Worm (Caenorhabditis elegans) whole organism, L1 larva: ENCODE measurements around the gene ptc-1.

Experiments used
- C04F5.9 ChIP-seq: sonication (generic microtip); optimal IDR thresholded peaks from 2 replicates; lab custom pipeline; 2016; ENCODE audit warnings: missing genetic modification characterization, missing compliant biosample characterization
- Y116A8C.19 ChIP-seq: sonication (generic microtip); optimal IDR thresholded peaks from 2 replicates; lab custom pipeline; 2016; ENCODE audit warnings: missing compliant biosample characterization, missing genetic modification characterization, borderline replicate concordance
- aha-1 ChIP-seq: fragments of 150-350 bp; optimal IDR thresholded peaks from 2 replicates; lab custom pipeline; 2014; ENCODE audit warnings: missing biosample characterization, missing genetic modification characterization
- alr-1 ChIP-seq: fragments of 200-800 bp; sonication (Bioruptor generic); optimal IDR thresholded peaks from 2 replicates; lab custom pipeline; 2018; ENCODE audit warnings: borderline replicate concordance, mild to moderate bottlenecking, missing genetic modification characterization, missing compliant biosample characterization
- aly-2 ChIP-seq: fragments of 150-350 bp; optimal IDR thresholded peaks from 2 replicates; lab custom pipeline; 2014; ENCODE audit warnings: missing biosample characterization, missing genetic modification characterization
- ama-1 ChIP-seq: fragments of 150-350 bp; optimal IDR thresholded peaks from 2 replicates; lab custom pipeline; 2014
- ceh-63 ChIP-seq: fragments of 200-800 bp; sonication (Bioruptor generic); optimal IDR thresholded peaks from 2 replicates; lab custom pipeline; 2018; ENCODE audit warnings: mild to moderate bottlenecking, missing genetic modification characterization, missing compliant biosample characterization
- ceh-82 ChIP-seq, 3 experiments: fragments of 150-350 bp in 1 of 3; sonication (generic microtip) in 2 of 3; optimal IDR thresholded peaks; 2 replicates each; lab custom pipeline; 2014 to 2017; ENCODE audit warnings: missing biosample characterization in 3 of 3, missing genetic modification characterization in 3 of 3
- ceh-88 ChIP-seq: fragments of 200-800 bp; sonication (Bioruptor generic); IDR thresholded peaks from 2 replicates; pipeline ENCODE4 v1.3.6; 2022; ENCODE audit warnings: missing genetic modification characterization, missing compliant biosample characterization
- ceh-90 ChIP-seq: sonication (generic microtip); optimal IDR thresholded peaks from 2 replicates; lab custom pipeline; 2016; ENCODE audit warnings: missing genetic modification characterization, missing compliant biosample characterization
- ces-1 ChIP-seq: fragments of 150-350 bp; optimal IDR thresholded peaks from 2 replicates; lab custom pipeline; 2014; ENCODE audit warnings: missing biosample characterization, missing genetic modification reagents, missing genetic modification characterization
- dsc-1 ChIP-seq: sonication (generic microtip); optimal IDR thresholded peaks from 2 replicates; lab custom pipeline; 2016; ENCODE audit warnings: mild to moderate bottlenecking, missing genetic modification characterization, missing compliant biosample characterization
- efl-3 ChIP-seq: fragments of 200-800 bp; sonication (Bioruptor generic); optimal IDR thresholded peaks from 2 replicates; lab custom pipeline; 2018; ENCODE audit warnings: mild to moderate bottlenecking, missing genetic modification characterization, missing compliant biosample characterization
- egl-27 ChIP-seq, 2 experiments: fragments of 150-350 bp in 1 of 2; sonication (generic microtip); optimal IDR thresholded peaks; 3 replicates each; lab custom pipeline; 2017 to 2018; ENCODE audit warnings: missing biosample characterization in 2 of 2, missing genetic modification characterization in 2 of 2, missing genetic modification reagents in 2 of 2
- fkh-10 ChIP-seq: sonication (generic microtip); optimal IDR thresholded peaks from 2 replicates; lab custom pipeline; 2017; ENCODE audit warnings: missing biosample characterization, missing genetic modification reagents, missing genetic modification characterization
- fos-1 ChIP-seq: fragments of 150-350 bp; optimal IDR thresholded peaks from 2 replicates; lab custom pipeline; 2014; ENCODE audit warnings: missing biosample characterization, missing genetic modification characterization
- grh-1 ChIP-seq: fragments of 200-800 bp; sonication (Bioruptor generic); IDR thresholded peaks from 2 replicates; pipeline ENCODE4 v1.3.6; 2022; ENCODE audit warnings: missing genetic modification reagents, missing genetic modification characterization, missing compliant biosample characterization
- hlh-17 ChIP-seq: fragments of 200-800 bp; sonication (Bioruptor generic); optimal IDR thresholded peaks from 2 replicates; lab custom pipeline; 2018; ENCODE audit warnings: missing genetic modification characterization, mild to moderate bottlenecking, missing compliant biosample characterization, moderate library complexity, borderline replicate concordance
- hpl-2 ChIP-seq: fragments of 150-350 bp; optimal IDR thresholded peaks from 2 replicates; lab custom pipeline; 2014; ENCODE audit warnings: missing biosample characterization, missing genetic modification reagents, missing genetic modification characterization
- isw-1 ChIP-seq: fragments of 200-800 bp; sonication (Bioruptor generic); IDR thresholded peaks from 2 replicates; pipeline ENCODE4 v1.3.6; 2022; ENCODE audit warnings: missing genetic modification characterization, missing compliant biosample characterization
- jun-1 ChIP-seq: fragments of 150-350 bp; optimal IDR thresholded peaks from 2 replicates; lab custom pipeline; 2014; ENCODE audit warnings: missing biosample characterization, missing genetic modification reagents, missing genetic modification characterization
- lin-15B ChIP-seq: fragments of 150-350 bp; sonication (generic microtip); optimal IDR thresholded peaks from 3 replicates; lab custom pipeline; 2014; ENCODE audit warnings: missing biosample characterization, missing genetic modification characterization
- lir-3 ChIP-seq: sonication (generic microtip); optimal IDR thresholded peaks from 2 replicates; lab custom pipeline; 2016; ENCODE audit warnings: mild to moderate bottlenecking, missing genetic modification characterization, moderate library complexity, missing compliant biosample characterization; ENCODE audit not compliant: poor library complexity
- mef-2 ChIP-seq: fragments of 150-350 bp; optimal IDR thresholded peaks from 2 replicates; lab custom pipeline; 2014; ENCODE audit warnings: missing biosample characterization, missing genetic modification characterization
- mep-1 ChIP-seq: fragments of 150-350 bp; optimal IDR thresholded peaks from 2 replicates; lab custom pipeline; 2014; ENCODE audit warnings: missing biosample characterization, missing genetic modification characterization
- nhr-11 ChIP-seq: fragments of 150-350 bp; optimal IDR thresholded peaks from 2 replicates; lab custom pipeline; 2014; ENCODE audit warnings: missing biosample characterization, missing genetic modification characterization
- nhr-12 ChIP-seq: sonication (generic microtip); optimal IDR thresholded peaks from 2 replicates; lab custom pipeline; 2017; ENCODE audit warnings: missing biosample characterization, missing genetic modification characterization
- nhr-237 ChIP-seq: fragments of 150-350 bp; optimal IDR thresholded peaks from 2 replicates; lab custom pipeline; 2014; ENCODE audit warnings: missing biosample characterization, missing genetic modification characterization
- nhr-28 ChIP-seq: fragments of 150-350 bp; optimal IDR thresholded peaks from 2 replicates; lab custom pipeline; 2014; ENCODE audit warnings: missing biosample characterization, missing genetic modification characterization
- nhr-47 ChIP-seq: sonication (generic microtip); optimal IDR thresholded peaks from 2 replicates; lab custom pipeline; 2016; ENCODE audit warnings: mild to moderate bottlenecking, missing genetic modification characterization, moderate library complexity, missing compliant biosample characterization
- nhr-71 ChIP-seq: sonication (generic microtip); optimal IDR thresholded peaks from 2 replicates; lab custom pipeline; 2016; ENCODE audit warnings: mild to moderate bottlenecking, missing genetic modification characterization, moderate library complexity, missing compliant biosample characterization
- nhr-76 ChIP-seq: sonication (generic microtip); optimal IDR thresholded peaks from 2 replicates; lab custom pipeline; 2017; ENCODE audit warnings: missing biosample characterization, missing genetic modification characterization
- nhr-77 ChIP-seq: fragments of 150-350 bp; optimal IDR thresholded peaks from 2 replicates; lab custom pipeline; 2014; ENCODE audit warnings: missing biosample characterization, missing genetic modification characterization
- nhr-85 ChIP-seq: sonication (generic microtip); peaks from one replicate; lab custom pipeline; 2016; ENCODE audit warnings: missing genetic modification characterization, inconsistent platforms, missing compliant biosample characterization
- nhr-90 ChIP-seq: sonication (generic microtip); optimal IDR thresholded peaks from 2 replicates; lab custom pipeline; 2016; ENCODE audit warnings: mild to moderate bottlenecking, missing genetic modification characterization, missing compliant biosample characterization; ENCODE audit not compliant: poor library complexity
- pag-3 ChIP-seq: sonication (generic microtip); optimal IDR thresholded peaks from 2 replicates; lab custom pipeline; 2017; ENCODE audit warnings: missing genetic modification characterization, mild to moderate bottlenecking, missing compliant biosample characterization, antibody characterized with exemption, borderline replicate concordance; ENCODE audit not compliant: insufficient read depth
- pqm-1 ChIP-seq: sonication (generic microtip); optimal IDR thresholded peaks from 3 replicates; lab custom pipeline; 2017; ENCODE audit warnings: missing biosample characterization, missing genetic modification characterization
- rnt-1 ChIP-seq: sonication (generic microtip); optimal IDR thresholded peaks from 2 replicates; lab custom pipeline; 2016; ENCODE audit warnings: mild to moderate bottlenecking, missing genetic modification characterization, moderate library complexity, missing compliant biosample characterization
- skn-1 ChIP-seq: fragments of 150-350 bp; optimal IDR thresholded peaks from 2 replicates; lab custom pipeline; 2014; ENCODE audit warnings: missing biosample characterization, missing genetic modification characterization
- snpc-4 ChIP-seq: fragments of 150-350 bp; optimal IDR thresholded peaks from 2 replicates; lab custom pipeline; 2014; ENCODE audit warnings: missing biosample characterization, missing genetic modification characterization
- sptf-1 ChIP-seq: fragments of 150-350 bp; optimal IDR thresholded peaks from 2 replicates; lab custom pipeline; 2014; ENCODE audit warnings: missing biosample characterization, missing genetic modification characterization
- sup-37 ChIP-seq: fragments of 200-800 bp; sonication (Bioruptor generic); optimal IDR thresholded peaks from 2 replicates; lab custom pipeline; 2018; ENCODE audit warnings: mild to moderate bottlenecking, missing genetic modification characterization, missing compliant biosample characterization
- tbx-2 ChIP-seq: sonication (generic microtip); optimal IDR thresholded peaks from 2 replicates; lab custom pipeline; 2016; ENCODE audit warnings: missing genetic modification characterization, missing compliant biosample characterization
- unc-86 ChIP-seq: sonication (generic microtip); optimal IDR thresholded peaks from 2 replicates; lab custom pipeline; 2016; ENCODE audit warnings: missing genetic modification characterization, missing compliant biosample characterization
- unc-98 ChIP-seq: fragments of 200-800 bp; sonication (Bioruptor generic); IDR thresholded peaks from 2 replicates; pipeline ENCODE4 v1.3.6; 2022; ENCODE audit warnings: missing genetic modification characterization, missing compliant biosample characterization
- vab-15 ChIP-seq: sonication (generic microtip); optimal IDR thresholded peaks from 2 replicates; lab custom pipeline; 2017; ENCODE audit warnings: missing genotype, mild to moderate bottlenecking, missing genetic modification characterization, missing compliant biosample characterization
- zag-1 ChIP-seq: fragments of 150-350 bp; optimal IDR thresholded peaks from 2 replicates; lab custom pipeline; 2014; ENCODE audit warnings: missing biosample characterization, missing genetic modification characterization
- zip-4 ChIP-seq: fragments of 200-800 bp; sonication (Bioruptor generic); optimal IDR thresholded peaks from 2 replicates; lab custom pipeline; 2018; ENCODE audit warnings: mild to moderate bottlenecking, missing genetic modification characterization, moderate library complexity, missing compliant biosample characterization
- ztf-4 ChIP-seq: fragments of 150-350 bp; optimal IDR thresholded peaks from 2 replicates; lab custom pipeline; 2014; ENCODE audit warnings: missing biosample characterization, missing genetic modification characterization

ptc-1 gene

ce11 chrII:7854942-7855341 is 38.1 kb upstream of the ptc-1 start, which contains the start of gene mdt-10:
Gene mdt-10 (minus strand): TSS chrII:7855042.
- TF ChIP-seq fkh-10 (no peak), unc-86 (tag; lab: Kevin White, UChicago) (no peak), zip-4 (no peak), C04F5.9 (tag; lab: Kevin White, UChicago) (no peak), isw-1 (no peak), mef-2 (tag; lab: Kevin White, UChicago) (no peak), grh-1 (GFP tag; lab: Robert Waterston, UW) (no peak), hlh-17 (no peak), ztf-4 (no peak), nhr-47 (tag; lab: Kevin White, UChicago) (no peak), lir-3 (tag; lab: Kevin White, UChicago) (no peak)

ce11 chrII:7855619-7856018 is 37.4 kb upstream of the ptc-1 start, which contains the start of gene mdmh-35:
Gene mdmh-35 (minus strand): TSS chrII:7855719.
- no peak for TF ChIP-seq aly-2 (tag; lab: Kevin White, UChicago)
- TF ChIP-seq nhr-28 (tag; lab: Kevin White, UChicago): no peak
- TF ChIP-seq nhr-237: no peak
- no peak for TF ChIP-seq aha-1 (tag; lab: Kevin White, UChicago)
- no peak for TF ChIP-seq nhr-11 (tag; lab: Kevin White, UChicago)
- no peak for TF ChIP-seq sptf-1 (tag; lab: Kevin White, UChicago)
- no peak for TF ChIP-seq alr-1 (tag; lab: Kevin White, UChicago)
- TF ChIP-seq skn-1: no peak

- TF ChIP-seq dsc-1 (tag; lab: Kevin White, UChicago) (peak; percentile 47), mep-1 (tag; lab: Kevin White, UChicago) (peak; percentile 48), hlh-17 (no peak), Y116A8C.19 (no peak), ceh-63 (GFP tag; lab: Kevin White, UChicago) (no peak), pqm-1 (no peak), nhr-90 (tag; lab: Kevin White, UChicago) (peak; percentile 65), lin-15B (tag; lab: Kevin White, UChicago) (peak; percentile 20), ceh-82 (tag; optimal IDR thresholded peaks at IDR 0.05; lab: Kevin White, UChicago) (peak in 2 of 3 experiments; percentile 20 to 33), rnt-1 (tag; lab: Kevin White, UChicago) (peak; percentile 49), nhr-28 (tag; lab: Kevin White, UChicago) (no peak), jun-1 (tag; lab: Kevin White, UChicago) (no peak), pag-3 (tag; lab: Kevin White, UChicago) (no peak), snpc-4 (no peak), efl-3 (GFP tag; lab: Kevin White, UChicago) (no peak), ces-1 (GFP tag; lab: Kevin White, UChicago) (no peak), tbx-2 (peak; percentile 46), sptf-1 (tag; lab: Kevin White, UChicago) (no peak), unc-98 (GFP tag; lab: Robert Waterston, UW) (no peak), zip-4 (no peak), ceh-88 (GFP tag; lab: Robert Waterston, UW) (peak; percentile 48; the same call in 1 of the 2 replicates), alr-1 (tag; lab: Kevin White, UChicago) (no peak), skn-1 (peak; percentile 45), ceh-90 (tag; lab: Kevin White, UChicago) (no peak), ama-1 (no peak), sup-37 (GFP tag; lab: Kevin White, UChicago) (no peak), vab-15 (tag; lab: Kevin White, UChicago) (no peak), nhr-12 (no peak), nhr-76 (no peak), nhr-77 (tag; lab: Kevin White, UChicago) (peak; percentile 5), nhr-71 (tag; lab: Kevin White, UChicago) (peak; percentile 77), nhr-85 (tag; lab: Kevin White, UChicago) (peak; percentile 40), zag-1 (tag; lab: Kevin White, UChicago) (no peak), isw-1 (peak; percentile 40), fos-1 (tag; lab: Kevin White, UChicago) (no peak), egl-27 (tag; optimal IDR thresholded peaks at IDR 0.05; lab: Kevin White, UChicago) (no peak), hpl-2 (GFP tag; lab: Kevin White, UChicago) (no peak)
Measured at ce11 chrII:7857485-7858010, 35.5 kb upstream of the ptc-1 start, which contains the start of the genes cec-3 and T09A5.15. Gene cec-3 (minus strand): TSS chrII:7857600. Gene T09A5.15 (plus strand): TSS chrII:7857960.
